Fruit fly (Drosophila melanogaster) whole organism, embryonic: ENCODE measurements around the gene Trf.
A peak's percentile ranks its signal among the peaks of the same experiment; 100 is the strongest.

ENCODE experiments used
- Ada2b ChIP-seq: fragments of 200-800 bp; sonication (Bioruptor generic); IDR thresholded peaks from 2 replicates; pipeline ENCODE4 v1.3.6; 2022; ENCODE audit warnings: missing biosample characterization, missing genetic modification characterization
- Atf-2 ChIP-seq: fragments of 200-800 bp; sonication (Bioruptor generic); optimal IDR thresholded peaks from 2 replicates; lab custom pipeline; 2016; ENCODE audit warnings: missing biosample characterization, missing genetic modification characterization
- CG10209 ChIP-seq: fragments of 200-800 bp; sonication (Bioruptor generic); optimal IDR thresholded peaks from 3 replicates; lab custom pipeline; 2017; ENCODE audit warnings: missing biosample characterization, mild to moderate bottlenecking, missing genetic modification characterization, missing genetic modification reagents
- CG10366 ChIP-seq: fragments of 200-800 bp; sonication (Bioruptor generic); IDR thresholded peaks from 2 replicates; pipeline ENCODE4 v1.3.6; 2022; ENCODE audit warnings: missing biosample characterization, missing genetic modification characterization
- CG10565 ChIP-seq: fragments of 200-800 bp; sonication (Bioruptor generic); optimal IDR thresholded peaks from 3 replicates; lab custom pipeline; 2016; ENCODE audit warnings: missing biosample characterization, mild to moderate bottlenecking, missing genetic modification characterization
- CG11085 ChIP-seq: fragments of 200-800 bp; sonication (Bioruptor generic); IDR thresholded peaks from 2 replicates; pipeline ENCODE4 v1.3.6; 2022; ENCODE audit warnings: missing biosample characterization, missing genetic modification characterization
- CG11093 ChIP-seq: fragments of 200-800 bp; sonication (Bioruptor generic); IDR thresholded peaks from 3 replicates; pipeline ENCODE4 v1.3.6; 2022; ENCODE audit warnings: missing biosample characterization, missing genetic modification characterization
- CG11456 ChIP-seq: fragments of 200-800 bp; sonication (Bioruptor generic); IDR thresholded peaks from 3 replicates; pipeline ENCODE4 v1.3.6; 2022; ENCODE audit warnings: missing biosample characterization, missing genetic modification characterization
- CG11696 ChIP-seq: fragments of 200-800 bp; sonication (Bioruptor generic); IDR thresholded peaks from 2 replicates; pipeline ENCODE4 v1.3.6; 2022; ENCODE audit warnings: missing biosample characterization, missing genetic modification characterization
- CG12104 ChIP-seq: fragments of 200-800 bp; sonication (Bioruptor generic); optimal IDR thresholded peaks from 3 replicates; lab custom pipeline; 2016; ENCODE audit warnings: missing biosample characterization, missing genetic modification characterization
- CG12236 ChIP-seq: fragments of 200-800 bp; sonication (Bioruptor generic); optimal IDR thresholded peaks from 2 replicates; lab custom pipeline; 2016; ENCODE audit warnings: missing biosample characterization, missing genetic modification characterization
- CG12942 ChIP-seq: fragments of 200-800 bp; sonication (Bioruptor generic); optimal IDR thresholded peaks from 3 replicates; lab custom pipeline; 2016; ENCODE audit warnings: missing biosample characterization, missing genetic modification characterization
- CG15073 ChIP-seq: fragments of 200-800 bp; sonication (Bioruptor generic); optimal IDR thresholded peaks from 2 replicates; lab custom pipeline; 2016; ENCODE audit warnings: missing biosample characterization, missing genetic modification characterization
- CG2712 ChIP-seq: fragments of 200-800 bp; optimal IDR thresholded peaks from 3 replicates; lab custom pipeline; 2019; ENCODE audit warnings: missing biosample characterization, mild to moderate bottlenecking, missing genetic modification characterization, moderate library complexity
- CG2889 ChIP-seq: fragments of 200-800 bp; sonication (Bioruptor generic); IDR thresholded peaks from 3 replicates; pipeline ENCODE4 v1.3.6; 2022; ENCODE audit warnings: missing biosample characterization, missing genetic modification characterization
- CG30431 ChIP-seq: fragments of 200-800 bp; sonication (Bioruptor generic); optimal IDR thresholded peaks from 2 replicates; lab custom pipeline; 2017; ENCODE audit warnings: missing biosample characterization, missing genetic modification characterization
- CG3838 ChIP-seq: fragments of 200-800 bp; sonication (Bioruptor generic); optimal IDR thresholded peaks from 3 replicates; lab custom pipeline; 2016; ENCODE audit warnings: missing biosample characterization, missing genetic modification characterization
- CG4360 ChIP-seq: fragments of 200-800 bp; sonication (Bioruptor generic); IDR thresholded peaks from 2 replicates; pipeline ENCODE4 v1.3.6; 2022; ENCODE audit warnings: missing biosample characterization, missing genetic modification characterization
- CG7357 ChIP-seq: fragments of 200-800 bp; sonication (Bioruptor generic); IDR thresholded peaks from 3 replicates; pipeline ENCODE4 v1.3.6; 2022; ENCODE audit warnings: missing biosample characterization, missing genetic modification characterization
- CG7963 ChIP-seq: fragments of 200-800 bp; sonication (Bioruptor generic); IDR thresholded peaks from 3 replicates; pipeline ENCODE4 v1.3.6; 2022; ENCODE audit warnings: missing biosample characterization, missing genetic modification characterization; ENCODE audit not compliant: partially characterized antibody
- CG8765 ChIP-seq: fragments of 200-800 bp; sonication (Bioruptor generic); IDR thresholded peaks from 2 replicates; pipeline ENCODE4 v1.3.6; 2022; ENCODE audit warnings: missing biosample characterization, missing genetic modification characterization
- Chrac-16 ChIP-seq: fragments of 200-800 bp; sonication (Bioruptor generic); optimal IDR thresholded peaks from 3 replicates; lab custom pipeline; 2016; ENCODE audit warnings: missing biosample characterization, missing genetic modification characterization
- Doc3 ChIP-seq: fragments of 200-800 bp; sonication (Bioruptor generic); IDR thresholded peaks from 3 replicates; pipeline ENCODE4 v1.3.6; 2022; ENCODE audit warnings: missing biosample characterization, missing genetic modification characterization; ENCODE audit not compliant: partially characterized antibody
- Dref ChIP-seq: fragments of 200-800 bp; sonication (Bioruptor generic); IDR thresholded peaks from 2 replicates; pipeline ENCODE4 v1.3.6; 2022; ENCODE audit warnings: missing biosample characterization, missing genetic modification characterization
- E2f1 ChIP-seq: fragments of 200-800 bp; sonication (Bioruptor generic); IDR thresholded peaks from 2 replicates; pipeline ENCODE4 v1.3.6; 2022; ENCODE audit warnings: missing biosample characterization, missing genetic modification characterization
- Fer1 ChIP-seq: fragments of 200-800 bp; sonication (Bioruptor generic); optimal IDR thresholded peaks from 2 replicates; lab custom pipeline; 2017; ENCODE audit warnings: missing biosample characterization, mild to moderate bottlenecking, missing genetic modification characterization
- Nf-YA ChIP-seq: fragments of 200-800 bp; sonication (Bioruptor generic); IDR thresholded peaks from 2 replicates; pipeline ENCODE4 v1.3.6; 2022; ENCODE audit warnings: missing biosample characterization, missing genetic modification characterization
- Vsx1 ChIP-seq: fragments of 200-800 bp; sonication (Bioruptor generic); optimal IDR thresholded peaks from 2 replicates; lab custom pipeline; 2017; ENCODE audit warnings: missing biosample characterization, mild to moderate bottlenecking, missing genetic modification characterization, missing genetic modification reagents
- Xbp1 ChIP-seq: fragments of 200-800 bp; sonication (Bioruptor generic); optimal IDR thresholded peaks from 3 replicates; lab custom pipeline; 2016; ENCODE audit warnings: missing biosample characterization, mild to moderate bottlenecking, missing genetic modification characterization
- ab ChIP-seq: fragments of 200-800 bp; sonication (Bioruptor generic); optimal IDR thresholded peaks from 2 replicates; lab custom pipeline; 2016; ENCODE audit warnings: missing biosample characterization, missing genetic modification characterization
- ara ChIP-seq: fragments of 200-800 bp; sonication (Bioruptor generic); IDR thresholded peaks from 2 replicates; pipeline ENCODE4 v1.3.6; 2022; ENCODE audit warnings: missing biosample characterization, missing genetic modification characterization
- bigmax ChIP-seq: fragments of 200-800 bp; sonication (Bioruptor generic); optimal IDR thresholded peaks from 2 replicates; lab custom pipeline; 2018; ENCODE audit warnings: missing biosample characterization, mild to moderate bottlenecking, missing genetic modification characterization
- disco-r ChIP-seq: fragments of 200-800 bp; sonication (Bioruptor generic); optimal IDR thresholded peaks from 2 replicates; lab custom pipeline; 2016; ENCODE audit warnings: missing biosample characterization, missing genetic modification characterization
- dm ChIP-seq: fragments of 200-800 bp; sonication (Bioruptor generic); optimal IDR thresholded peaks from 3 replicates; lab custom pipeline; 2016; ENCODE audit warnings: missing biosample characterization, missing genetic modification characterization
- en ChIP-seq: fragments of 200-800 bp; sonication (Bioruptor generic); optimal IDR thresholded peaks from 2 replicates; lab custom pipeline; 2016; ENCODE audit warnings: missing biosample characterization, missing genetic modification characterization
- eyg ChIP-seq: fragments of 200-800 bp; sonication (Bioruptor generic); optimal IDR thresholded peaks from 3 replicates; lab custom pipeline; 2016; ENCODE audit warnings: missing biosample characterization, missing genetic modification characterization
- fd102C ChIP-seq: fragments of 200-800 bp; sonication (Bioruptor generic); optimal IDR thresholded peaks from 2 replicates; lab custom pipeline; 2018; ENCODE audit warnings: missing biosample characterization, mild to moderate bottlenecking, missing genetic modification characterization, moderate library complexity
- fd3F ChIP-seq: fragments of 200-800 bp; sonication (Bioruptor generic); optimal IDR thresholded peaks from 2 replicates; lab custom pipeline; 2018; ENCODE audit warnings: missing biosample characterization, mild to moderate bottlenecking, missing genetic modification characterization, moderate library complexity
- fd64A ChIP-seq: fragments of 200-800 bp; sonication (Bioruptor generic); optimal IDR thresholded peaks from 3 replicates; lab custom pipeline; 2018; ENCODE audit warnings: missing biosample characterization, mild to moderate bottlenecking, missing genetic modification characterization
- gt ChIP-seq: fragments of 200-800 bp; sonication (Bioruptor generic); IDR thresholded peaks from 2 replicates; pipeline ENCODE4 v1.3.6; 2022; ENCODE audit warnings: missing biosample characterization, missing genetic modification characterization
- kni ChIP-seq: fragments of 200-800 bp; sonication (Bioruptor generic); optimal IDR thresholded peaks from 3 replicates; lab custom pipeline; 2017; ENCODE audit warnings: mild to moderate bottlenecking, missing biosample characterization, missing genetic modification reagents, missing genetic modification characterization
- lilli ChIP-seq: fragments of 200-800 bp; sonication (Bioruptor generic); optimal IDR thresholded peaks from 3 replicates; lab custom pipeline; 2016; ENCODE audit warnings: missing biosample characterization, missing genetic modification characterization
- pros ChIP-seq: fragments of 200-800 bp; sonication (Bioruptor generic); optimal IDR thresholded peaks from 3 replicates; lab custom pipeline; 2019; ENCODE audit warnings: missing biosample characterization, mild to moderate bottlenecking, missing genetic modification characterization, moderate library complexity
- ro ChIP-seq: fragments of 200-800 bp; sonication (Bioruptor generic); IDR thresholded peaks from 2 replicates; pipeline ENCODE4 v1.3.6; 2022; ENCODE audit warnings: missing biosample characterization, missing genetic modification characterization
- sens-2 ChIP-seq: fragments of 200-800 bp; sonication (Bioruptor generic); IDR thresholded peaks from 2 replicates; pipeline ENCODE4 v1.3.6; 2022; ENCODE audit warnings: missing biosample characterization, missing genetic modification characterization
- slou ChIP-seq: fragments of 200-800 bp; sonication (Bioruptor generic); optimal IDR thresholded peaks from 3 replicates; lab custom pipeline; 2016; ENCODE audit warnings: missing biosample characterization, missing genetic modification characterization
- sna ChIP-seq: fragments of 200-800 bp; sonication (Bioruptor generic); IDR thresholded peaks from 2 replicates; pipeline ENCODE4 v1.3.6; 2022; ENCODE audit warnings: missing biosample characterization, missing genetic modification characterization; ENCODE audit not compliant: partially characterized antibody
- sob ChIP-seq: fragments of 200-800 bp; sonication (Bioruptor generic); IDR thresholded peaks from 2 replicates; pipeline ENCODE4 v1.3.6; 2022; ENCODE audit warnings: missing biosample characterization, missing genetic modification characterization
- sug ChIP-seq: fragments of 200-800 bp; optimal IDR thresholded peaks from 2 replicates; lab custom pipeline; 2019; ENCODE audit warnings: missing biosample characterization, mild to moderate bottlenecking, missing genetic modification characterization, moderate library complexity
- tna ChIP-seq: fragments of 200-800 bp; sonication (Bioruptor generic); IDR thresholded peaks from 2 replicates; pipeline ENCODE4 v1.3.6; 2022; ENCODE audit warnings: missing biosample characterization, missing genetic modification characterization; ENCODE audit not compliant: partially characterized antibody
- trem ChIP-seq: fragments of 200-800 bp; optimal IDR thresholded peaks from 3 replicates; lab custom pipeline; 2019; ENCODE audit warnings: missing biosample characterization, mild to moderate bottlenecking, missing genetic modification characterization, moderate library complexity

Gene Trf

dm6 chr2L:8100489-8101352 lies 28.0 kb downstream of the Trf start (continued):
- TF ChIP-seq Atf-2 (GFP tag; lab: Kevin White, UChicago) (no peak), ara (no peak), Dref (no peak), gt (no peak), CG10565 (GFP tag; lab: Kevin White, UChicago) (no peak), CG11696 (0 out of 2 replicates have a peak, but pooled peaks have one; percentile 6), fd64A (peak; percentile 40), CG7357 (GFP tag; lab: Robert Waterston, UW) (no peak), sna (GFP tag; lab: Robert Waterston, UW) (no peak), fd102C (no peak), CG2889 (no peak), Vsx1 (no peak), fd3F (GFP tag; lab: Kevin White, UChicago) (peak; percentile 8), CG11093 (GFP tag; lab: Robert Waterston, UW) (no peak), CG15073 (GFP tag; lab: Kevin White, UChicago) (no peak), Xbp1 (GFP tag; lab: Kevin White, UChicago) (no peak), CG12942 (GFP tag; lab: Kevin White, UChicago) (no peak), eyg (no peak), dm (GFP tag; lab: Kevin White, UChicago) (no peak), tna (GFP tag; lab: Robert Waterston, UW) (no peak), CG3838 (no peak), CG4360 (GFP tag; lab: Robert Waterston, UW) (no peak), Fer1 (peak; percentile 11), CG30431 (GFP tag; lab: Kevin White, UChicago) (no peak), Ada2b (GFP tag; lab: Robert Waterston, UW) (no peak), CG12236 (no peak), CG10366 (GFP tag; lab: Robert Waterston, UW) (no peak), trem (tag; lab: Kevin White, UChicago) (peak; percentile 2), Chrac-16 (GFP tag; lab: Kevin White, UChicago) (no peak), sens-2 (no peak), sob (GFP tag; lab: Robert Waterston, UW) (no peak), kni (GFP tag; lab: Kevin White, UChicago) (peak; percentile 4), Doc3 (no peak), CG11456 (no peak), ab (GFP tag; lab: Kevin White, UChicago) (no peak), E2f1 (GFP tag; lab: Robert Waterston, UW) (no peak), bigmax (GFP tag; lab: Kevin White, UChicago) (no peak), CG2712 (tag; lab: Kevin White, UChicago) (peak; percentile 23), CG8765 (no peak), CG11085 (GFP tag; lab: Robert Waterston, UW) (no peak), sug (tag; lab: Kevin White, UChicago) (peak; percentile 86), disco-r (GFP tag; lab: Kevin White, UChicago) (no peak), pros (GFP tag; lab: Kevin White, UChicago) (peak; percentile 53), CG10209 (GFP tag; lab: Kevin White, UChicago) (no peak), CG12104 (GFP tag; lab: Kevin White, UChicago) (peak; percentile 24), CG7963 (GFP tag; lab: Robert Waterston, UW) (no peak), Nf-YA (GFP tag; lab: Robert Waterston, UW) (no peak), lilli (no peak), ro (GFP tag; lab: Robert Waterston, UW) (no peak), slou (GFP tag; lab: Kevin White, UChicago) (no peak), en (GFP tag; lab: Kevin White, UChicago) (no peak)
